Fruit fly (Drosophila melanogaster): Measurements from ENCODE around the gene CG7017.

CG7017 gene

dm6 chr3L:20247513-20248173 lies 35.7 kb upstream of the CG7017 start, which contains the start of gene rdgC (continued):
- TF ChIP-seq gsb (GFP tag; IDR thresholded peaks at IDR 0.05), result peak; percentile 93
- peak; percentile 76 for TF ChIP-seq CG4328 (GFP tag; optimal IDR thresholded peaks at IDR 0.05)
- peak; percentile 88 for TF ChIP-seq D19B (GFP tag; optimal IDR thresholded peaks at IDR 0.05)
- peak; percentile 95 for TF ChIP-seq Nf-YA (GFP tag; IDR thresholded peaks at IDR 0.05)
- peak; percentile 54 for TF ChIP-seq CG30020 (tag; optimal IDR thresholded peaks at IDR 0.05)
- TF ChIP-seq CG4730 (GFP tag; IDR thresholded peaks at IDR 0.05), result peak; percentile 96
- TF ChIP-seq ac (GFP tag; optimal IDR thresholded peaks at IDR 0.05), result peak; percentile 22
- TF ChIP-seq CG17328 (GFP tag; IDR thresholded peaks at IDR 0.05), result peak; percentile 96
- TF ChIP-seq trh (GFP tag; optimal IDR thresholded peaks at IDR 0.05), result peak; percentile 89
- peak; percentile 95 for TF ChIP-seq CrebB (tag; optimal IDR thresholded peaks at IDR 0.05)
- TF ChIP-seq tup (GFP tag; optimal IDR thresholded peaks at IDR 0.05), result peak; percentile 88
- peak; percentile 97 for TF ChIP-seq Fer3 (tag; optimal IDR thresholded peaks at IDR 0.05)
- peak; percentile 94 for TF ChIP-seq nmo (GFP tag; optimal IDR thresholded peaks at IDR 0.05)
- TF ChIP-seq CG8359 (GFP tag; optimal IDR thresholded peaks at IDR 0.05; ENCODE audit: borderline replicate concordance), result peak; percentile 85
- peak; percentile 92 for TF ChIP-seq CG13894 (tag; optimal IDR thresholded peaks at IDR 0.05)
- TF ChIP-seq yki (optimal IDR thresholded peaks at IDR 0.05), result no peak
- TF ChIP-seq slbo (GFP tag; IDR thresholded peaks at IDR 0.05), result peak; percentile 97
- peak; percentile 91 for TF ChIP-seq Gug (GFP tag; IDR thresholded peaks at IDR 0.05)
- TF ChIP-seq CG1603 (tag; optimal IDR thresholded peaks at IDR 0.05), result peak; percentile 98
- TF ChIP-seq CG31224 (GFP tag; IDR thresholded peaks at IDR 0.05), result peak; percentile 91
- no peak for TF ChIP-seq CG33557 (GFP tag; optimal IDR thresholded peaks at IDR 0.05)
- peak; percentile 96 for TF ChIP-seq HHEX (GFP tag; optimal IDR thresholded peaks at IDR 0.05)
- TF ChIP-seq CG8924 (tag; optimal IDR thresholded peaks at IDR 0.05), result peak; percentile 96
- TF ChIP-seq CG11560 (tag; IDR thresholded peaks at IDR 0.05), result peak; percentile 83
- TF ChIP-seq wek (GFP tag; optimal IDR thresholded peaks at IDR 0.05), result peak; percentile 89
- peak; percentile 85 for TF ChIP-seq CG17802 (tag; optimal IDR thresholded peaks at IDR 0.05)
- peak; percentile 96 for TF ChIP-seq gro (GFP tag; optimal IDR thresholded peaks at IDR 0.05)
- TF ChIP-seq tin (GFP tag; optimal IDR thresholded peaks at IDR 0.05), result peak; percentile 94
- TF ChIP-seq Awh (GFP tag; IDR thresholded peaks at IDR 0.05), result peak; percentile 97
- peak; percentile 88 for TF ChIP-seq MTF-1 (GFP tag; optimal IDR thresholded peaks at IDR 0.05; ENCODE audit: borderline replicate concordance)
- peak; percentile 97 for TF ChIP-seq gem (tag; optimal IDR thresholded peaks at IDR 0.05)
- TF ChIP-seq pho (GFP tag; optimal IDR thresholded peaks at IDR 0.05), result peak; percentile 94
- TF ChIP-seq CG11723 (GFP tag; optimal IDR thresholded peaks at IDR 0.05), result peak; percentile 81
- TF ChIP-seq sisA (GFP tag; IDR thresholded peaks at IDR 0.05), result peak; percentile 95
- peak; percentile 91 to 97 for TF ChIP-seq Hr51 (GFP tag; optimal IDR thresholded peaks at IDR 0.05)
- peak; percentile 86 for TF ChIP-seq dm (GFP tag; optimal IDR thresholded peaks at IDR 0.05)
- peak; percentile 90 for TF ChIP-seq jigr1 (GFP tag; IDR thresholded peaks at IDR 0.05)
- TF ChIP-seq CG1024 (GFP tag; IDR thresholded peaks at IDR 0.05), result peak; percentile 94
- peak; percentile 94 for TF ChIP-seq CG4424 (GFP tag; optimal IDR thresholded peaks at IDR 0.05)
- TF ChIP-seq CG1832 (GFP tag; optimal IDR thresholded peaks at IDR 0.05), result peak; percentile 45
- TF ChIP-seq CG11504 (tag; optimal IDR thresholded peaks at IDR 0.05), result peak; percentile 96
- peak; percentile 86 for TF ChIP-seq CG43689 (GFP tag; IDR thresholded peaks at IDR 0.05)
- no peak for TF ChIP-seq CG14860 (GFP tag; IDR thresholded peaks at IDR 0.05; ENCODE audit: partially characterized antibody)
- TF ChIP-seq hkb (optimal IDR thresholded peaks at IDR 0.05), result no peak
- TF ChIP-seq hkb (GFP tag; IDR thresholded peaks at IDR 0.05), result peak; percentile 98
- peak; percentile 85 for TF ChIP-seq CG6254 (GFP tag; optimal IDR thresholded peaks at IDR 0.05)
- peak; percentile 95 for TF ChIP-seq jumu (GFP tag; optimal IDR thresholded peaks at IDR 0.05)
- peak; percentile 94 for TF ChIP-seq CG6813 (GFP tag; optimal IDR thresholded peaks at IDR 0.05)
- TF ChIP-seq Lpt (GFP tag; optimal IDR thresholded peaks at IDR 0.05), result no peak
- TF ChIP-seq CG9817 (tag; optimal IDR thresholded peaks at IDR 0.05), result peak; percentile 91

Data from whole organism, embryonic.